Fruit fly (Drosophila melanogaster) whole organism, embryonic: ENCODE measurements around the gene bab2.

Experiments used
- Adf1 ChIP-seq: fragments of 200-800 bp; sonication (Bioruptor generic); IDR thresholded peaks from 2 replicates; pipeline ENCODE4 v1.3.6; 2022; ENCODE audit warnings: missing biosample characterization, missing genetic modification characterization
- CG10274 ChIP-seq: fragments of 200-800 bp; sonication (Bioruptor generic); optimal IDR thresholded peaks from 3 replicates; lab custom pipeline; 2017; ENCODE audit warnings: missing biosample characterization, mild to moderate bottlenecking, missing genetic modification characterization
- CG11456 ChIP-seq: fragments of 200-800 bp; sonication (Bioruptor generic); IDR thresholded peaks from 3 replicates; pipeline ENCODE4 v1.3.6; 2022; ENCODE audit warnings: missing biosample characterization, missing genetic modification characterization
- CG12071 ChIP-seq: fragments of 200-800 bp; sonication (Bioruptor generic); optimal IDR thresholded peaks from 3 replicates; lab custom pipeline; 2018; ENCODE audit warnings: missing biosample characterization, mild to moderate bottlenecking, missing genetic modification characterization
- CG15696 ChIP-seq: fragments of 200-800 bp; sonication (Bioruptor generic); optimal IDR thresholded peaks from 2 replicates; lab custom pipeline; 2019; ENCODE audit warnings: missing biosample characterization, mild to moderate bottlenecking, missing genetic modification characterization, moderate library complexity
- CG1602 ChIP-seq: fragments of 200-800 bp; sonication (Bioruptor generic); optimal IDR thresholded peaks from 3 replicates; lab custom pipeline; 2016; ENCODE audit warnings: missing biosample characterization, missing genetic modification characterization
- CG18476 ChIP-seq: fragments of 200-800 bp; sonication (Bioruptor generic); optimal IDR thresholded peaks from 2 replicates; lab custom pipeline; 2016; ENCODE audit warnings: missing biosample characterization, mild to moderate bottlenecking, missing genetic modification characterization
- CG31365 ChIP-seq: fragments of 200-800 bp; sonication (Bioruptor generic); optimal IDR thresholded peaks from 2 replicates; lab custom pipeline; 2018; ENCODE audit warnings: missing biosample characterization, mild to moderate bottlenecking, missing genetic modification characterization
- CG34422 ChIP-seq: fragments of 200-800 bp; sonication (Bioruptor generic); IDR thresholded peaks from 3 replicates; pipeline ENCODE4 v1.3.6; 2022; ENCODE audit warnings: missing biosample characterization, missing genetic modification characterization
- CG4282 ChIP-seq: fragments of 200-800 bp; sonication (Bioruptor generic); optimal IDR thresholded peaks from 2 replicates; lab custom pipeline; 2016; ENCODE audit warnings: missing biosample characterization, missing genetic modification characterization
- CG5245 ChIP-seq: fragments of 200-800 bp; sonication (Bioruptor generic); optimal IDR thresholded peaks from 3 replicates; lab custom pipeline; 2016; ENCODE audit warnings: missing biosample characterization, missing genetic modification characterization
- CG6683 ChIP-seq: fragments of 200-800 bp; sonication (Bioruptor generic); optimal IDR thresholded peaks from 2 replicates; lab custom pipeline; 2017; ENCODE audit warnings: missing biosample characterization, mild to moderate bottlenecking, missing genetic modification characterization, missing genetic modification reagents
- CG7357 ChIP-seq: fragments of 200-800 bp; sonication (Bioruptor generic); IDR thresholded peaks from 3 replicates; pipeline ENCODE4 v1.3.6; 2022; ENCODE audit warnings: missing biosample characterization, missing genetic modification characterization
- CG8478 ChIP-seq: fragments of >200 bp; optimal IDR thresholded peaks from 2 replicates; lab custom pipeline; 2018
- CG8765 ChIP-seq: fragments of 200-800 bp; sonication (Bioruptor generic); IDR thresholded peaks from 2 replicates; pipeline ENCODE4 v1.3.6; 2022; ENCODE audit warnings: missing biosample characterization, missing genetic modification characterization
- CG8944 ChIP-seq: fragments of 200-800 bp; sonication (Bioruptor generic); optimal IDR thresholded peaks from 3 replicates; lab custom pipeline; 2016; ENCODE audit warnings: missing biosample characterization, missing genetic modification characterization
- CG9215 ChIP-seq: fragments of 200-800 bp; sonication (Bioruptor generic); IDR thresholded peaks from 2 replicates; pipeline ENCODE4 v1.3.6; 2022; ENCODE audit warnings: missing biosample characterization, missing genetic modification characterization
- CG9876 ChIP-seq: fragments of 200-800 bp; sonication (Bioruptor generic); optimal IDR thresholded peaks from 2 replicates; lab custom pipeline; 2016; ENCODE audit warnings: missing biosample characterization, missing genetic modification characterization
- Chrac-16 ChIP-seq: fragments of 200-800 bp; sonication (Bioruptor generic); optimal IDR thresholded peaks from 3 replicates; lab custom pipeline; 2016; ENCODE audit warnings: missing biosample characterization, missing genetic modification characterization
- CkIIα-i1 ChIP-seq: fragments of 200-800 bp; sonication (Bioruptor generic); IDR thresholded peaks from 2 replicates; pipeline ENCODE4 v1.3.6; 2022; ENCODE audit warnings: missing biosample characterization, missing genetic modification characterization
- Dek ChIP-seq: fragments of 200-800 bp; sonication (Bioruptor generic); optimal IDR thresholded peaks from 3 replicates; lab custom pipeline; 2019; ENCODE audit warnings: missing biosample characterization, mild to moderate bottlenecking, missing genetic modification characterization, moderate library complexity
- Dip3 ChIP-seq: fragments of 200-800 bp; sonication (Bioruptor generic); optimal IDR thresholded peaks from 3 replicates; lab custom pipeline; 2016; ENCODE audit warnings: missing biosample characterization, missing genetic modification characterization
- Dp ChIP-seq: fragments of 200-800 bp; sonication (Bioruptor generic); optimal IDR thresholded peaks from 2 replicates; lab custom pipeline; 2018; ENCODE audit warnings: missing biosample characterization, mild to moderate bottlenecking, missing genetic modification characterization, moderate library complexity
- Fer1 ChIP-seq: fragments of 200-800 bp; sonication (Bioruptor generic); optimal IDR thresholded peaks from 2 replicates; lab custom pipeline; 2017; ENCODE audit warnings: missing biosample characterization, mild to moderate bottlenecking, missing genetic modification characterization
- Fer2 ChIP-seq: fragments of 200-800 bp; sonication (Bioruptor generic); optimal IDR thresholded peaks from 2 replicates; lab custom pipeline; 2018; ENCODE audit warnings: missing biosample characterization, mild to moderate bottlenecking, missing genetic modification characterization, moderate library complexity
- GATAe ChIP-seq: fragments of 200-800 bp; sonication (Bioruptor generic); conservative IDR thresholded peaks from 2 replicates; pipeline ENCODE4 v1.3.6; 2022; ENCODE audit warnings: missing biosample characterization, missing genetic modification characterization
- H2.0 ChIP-seq: fragments of 200-800 bp; sonication (Bioruptor generic); IDR thresholded peaks from 2 replicates; pipeline ENCODE4 v1.3.6; 2022; ENCODE audit warnings: missing biosample characterization, missing genetic modification characterization
- HLHmδ ChIP-seq: fragments of 200-800 bp; sonication (Bioruptor generic); optimal IDR thresholded peaks from 2 replicates; lab custom pipeline; 2018; ENCODE audit warnings: missing biosample characterization, mild to moderate bottlenecking, missing genetic modification characterization, moderate library complexity
- Hmr ChIP-seq: fragments of 200-800 bp; sonication (Bioruptor generic); optimal IDR thresholded peaks from 3 replicates; lab custom pipeline; 2017; ENCODE audit warnings: mild to moderate bottlenecking, missing biosample characterization, missing genetic modification reagents, missing genetic modification characterization
- Lpt ChIP-seq: fragments of >200 bp; optimal IDR thresholded peaks from 2 replicates; lab custom pipeline; 2018; ENCODE audit warnings: missing biosample characterization, missing genetic modification characterization
- Med ChIP-seq: fragments of 200-800 bp; sonication (Bioruptor generic); peaks from one replicate; lab custom pipeline; 2016; ENCODE audit warnings: missing biosample characterization, missing genetic modification characterization, mild to moderate bottlenecking, inconsistent platforms, moderate library complexity
- NC2β ChIP-seq: fragments of 200-800 bp; sonication (Bioruptor generic); optimal IDR thresholded peaks from 2 replicates; lab custom pipeline; 2016; ENCODE audit warnings: missing biosample characterization, missing genetic modification characterization
- Oaz ChIP-seq: fragments of 200-800 bp; sonication (Bioruptor generic); IDR thresholded peaks from 2 replicates; pipeline ENCODE4 v1.3.6; 2022; ENCODE audit warnings: missing biosample characterization, missing genetic modification characterization
- Optix ChIP-seq: fragments of 200-800 bp; sonication (Bioruptor generic); IDR thresholded peaks from 3 replicates; pipeline ENCODE4 v1.3.6; 2022; ENCODE audit warnings: missing biosample characterization, missing genetic modification characterization
- Ssrp ChIP-seq: fragments of 200-800 bp; sonication (Bioruptor generic); optimal IDR thresholded peaks from 2 replicates; lab custom pipeline; 2018; ENCODE audit warnings: missing biosample characterization, mild to moderate bottlenecking, missing genetic modification characterization, moderate library complexity
- ac ChIP-seq: fragments of 200-800 bp; sonication (Bioruptor generic); optimal IDR thresholded peaks from 3 replicates; lab custom pipeline; 2017; ENCODE audit warnings: missing biosample characterization, mild to moderate bottlenecking, missing genetic modification characterization
- bbx ChIP-seq: fragments of 200-800 bp; sonication (Bioruptor generic); IDR thresholded peaks from 2 replicates; pipeline ENCODE4 v1.3.6; 2022; ENCODE audit warnings: missing biosample characterization, missing genetic modification characterization; ENCODE audit not compliant: partially characterized antibody
- br ChIP-seq: fragments of >200 bp; optimal IDR thresholded peaks from 2 replicates; lab custom pipeline; 2017
- bsh ChIP-seq, 2 experiments: fragments of 200-800 bp; sonication (Bioruptor generic); optimal IDR thresholded peaks; 2 replicates each; lab custom pipeline; 2017 to 2018; ENCODE audit warnings: mild to moderate bottlenecking in 2 of 2, missing biosample characterization in 2 of 2, missing genetic modification characterization in 2 of 2, moderate library complexity in 1 of 2
- ci ChIP-seq: fragments of 200-800 bp; sonication (Bioruptor generic); IDR thresholded peaks from 3 replicates; pipeline ENCODE4 v1.3.6; 2022; ENCODE audit warnings: missing biosample characterization, missing genetic modification characterization
- dpn ChIP-seq, 2 experiments: fragments of 200-800 bp; sonication (Bioruptor generic); optimal IDR thresholded peaks; 3 replicates each; lab custom pipeline; 2016; ENCODE audit warnings: missing biosample characterization in 2 of 2, missing genetic modification characterization in 2 of 2
- fd3F ChIP-seq: fragments of 200-800 bp; sonication (Bioruptor generic); optimal IDR thresholded peaks from 2 replicates; lab custom pipeline; 2018; ENCODE audit warnings: missing biosample characterization, mild to moderate bottlenecking, missing genetic modification characterization, moderate library complexity
- ftz-f1 ChIP-seq: fragments of 200-800 bp; sonication (Bioruptor generic); optimal IDR thresholded peaks from 2 replicates; lab custom pipeline; 2016; ENCODE audit warnings: missing biosample characterization, missing genetic modification characterization
- hbn ChIP-seq: fragments of 200-800 bp; sonication (Bioruptor generic); IDR thresholded peaks from 2 replicates; pipeline ENCODE4 v1.3.6; 2022; ENCODE audit warnings: missing biosample characterization, missing genetic modification characterization; ENCODE audit not compliant: partially characterized antibody
- jigr1 ChIP-seq: fragments of 200-800 bp; sonication (Bioruptor generic); IDR thresholded peaks from 3 replicates; pipeline ENCODE4 v1.3.6; 2022; ENCODE audit warnings: missing biosample characterization, missing genetic modification characterization
- jing ChIP-seq: fragments of 200-800 bp; sonication (Bioruptor generic); optimal IDR thresholded peaks from 2 replicates; lab custom pipeline; 2018; ENCODE audit warnings: missing biosample characterization, mild to moderate bottlenecking, missing genetic modification characterization
- lov ChIP-seq, 2 experiments: fragments of 200-800 bp in 1 of 2; fragments of >200 bp in 1 of 2; sonication (Bioruptor generic) in 1 of 2; IDR thresholded peaks in 1 of 2; optimal IDR thresholded peaks in 1 of 2; 2 replicates in 1 of 2; 3 replicates in 1 of 2; pipeline versions ENCODE4 v1.3.6 to Lab custom; 2017 to 2022; ENCODE audit warnings: missing biosample characterization in 1 of 2, missing genetic modification characterization in 1 of 2
- nerfin-2 ChIP-seq: fragments of 200-800 bp; sonication (Bioruptor generic); IDR thresholded peaks from 2 replicates; pipeline ENCODE4 v1.3.6; 2022; ENCODE audit warnings: missing biosample characterization, missing genetic modification characterization; ENCODE audit not compliant: partially characterized antibody
- pros ChIP-seq: fragments of 200-800 bp; sonication (Bioruptor generic); optimal IDR thresholded peaks from 3 replicates; lab custom pipeline; 2019; ENCODE audit warnings: missing biosample characterization, mild to moderate bottlenecking, missing genetic modification characterization, moderate library complexity
- sqz ChIP-seq: fragments of 200-800 bp; sonication (Bioruptor generic); optimal IDR thresholded peaks from 3 replicates; lab custom pipeline; 2018; ENCODE audit warnings: missing biosample characterization, mild to moderate bottlenecking, missing genetic modification characterization
- trh ChIP-seq: fragments of 200-800 bp; sonication (Bioruptor generic); optimal IDR thresholded peaks from 2 replicates; lab custom pipeline; 2016; ENCODE audit warnings: missing biosample characterization, missing genetic modification characterization
- vvl ChIP-seq: fragments of 200-800 bp; sonication (Bioruptor generic); IDR thresholded peaks from 2 replicates; pipeline ENCODE4 v1.3.6; 2022; ENCODE audit warnings: missing biosample characterization, missing genetic modification characterization

Gene bab2

dm6 chr3L:1208206-1208605 is 31.1 kb upstream of the bab2 start (continued):
- no peak for TF ChIP-seq trh (GFP tag; lab: Kevin White, UChicago)
- TF ChIP-seq H2.0 (GFP tag; lab: Robert Waterston, UW), result no peak
- no peak for TF ChIP-seq dpn (GFP tag; optimal IDR thresholded peaks at IDR 0.05; lab: Kevin White, UChicago)
- no peak for TF ChIP-seq bsh (GFP tag; optimal IDR thresholded peaks at IDR 0.05; lab: Kevin White, UChicago)
- no peak for TF ChIP-seq Hmr (GFP tag; lab: Kevin White, UChicago)
- no peak for TF ChIP-seq fd3F (GFP tag; lab: Kevin White, UChicago)
- peak; percentile 8 for TF ChIP-seq HLHmδ
- peak; percentile 52; the same call in 1 of the 3 replicates for TF ChIP-seq ci (GFP tag; lab: Robert Waterston, UW)
- TF ChIP-seq CG18476, result no peak
- no peak for TF ChIP-seq CG7357 (GFP tag; lab: Robert Waterston, UW)
- TF ChIP-seq CG12071 (GFP tag; lab: Kevin White, UChicago), result no peak
- 0 out of 2 replicates have a peak, but pooled peaks have one; percentile 25 for TF ChIP-seq bbx (GFP tag; lab: Robert Waterston, UW)
- TF ChIP-seq Med (GFP tag; lab: Kevin White, UChicago), result peak; percentile 51
- TF ChIP-seq Oaz (GFP tag; lab: Robert Waterston, UW), result no peak
- TF ChIP-seq sqz (GFP tag; lab: Kevin White, UChicago), result no peak
- no peak for TF ChIP-seq CG4282 (GFP tag; lab: Kevin White, UChicago)
- no peak for TF ChIP-seq Fer2 (tag; lab: Kevin White, UChicago)
- TF ChIP-seq Dp (GFP tag; lab: Kevin White, UChicago), result no peak
- TF ChIP-seq Adf1 (GFP tag; lab: Robert Waterston, UW), result no peak
- peak; percentile 13 for TF ChIP-seq CG8478 (lab: Kevin White, UChicago)
- no peak for TF ChIP-seq nerfin-2 (GFP tag; lab: Robert Waterston, UW)
- no peak for TF ChIP-seq Lpt (GFP tag; lab: Kevin White, UChicago)
- TF ChIP-seq CG31365 (tag; lab: Kevin White, UChicago), result no peak
- TF ChIP-seq GATAe (GFP tag; lab: Robert Waterston, UW), result no peak
- no peak for TF ChIP-seq CG8765 (GFP tag; lab: Robert Waterston, UW)
- no peak for TF ChIP-seq hbn
- peak; percentile 41; the same call in 1 of the 2 replicates for TF ChIP-seq vvl (GFP tag; lab: Robert Waterston, UW)
- no peak for TF ChIP-seq Fer1 (GFP tag; lab: Kevin White, UChicago)
- TF ChIP-seq CG15696 (tag; lab: Kevin White, UChicago), result no peak
- no peak for TF ChIP-seq CG9876 (GFP tag; lab: Kevin White, UChicago)
- no peak for TF ChIP-seq jing (GFP tag; lab: Kevin White, UChicago)
- no peak for TF ChIP-seq CG5245 (GFP tag; lab: Kevin White, UChicago)
- TF ChIP-seq ac (GFP tag; lab: Kevin White, UChicago), result no peak
- TF ChIP-seq CkIIα-i1 (GFP tag; lab: Robert Waterston, UW), result no peak
- no peak for TF ChIP-seq Chrac-16 (GFP tag; lab: Kevin White, UChicago)
- no peak for TF ChIP-seq Ssrp (tag; lab: Kevin White, UChicago)
- TF ChIP-seq Dip3, result no peak
- no peak for TF ChIP-seq Optix
- no peak for TF ChIP-seq NC2β (GFP tag; lab: Kevin White, UChicago)
- TF ChIP-seq pros (GFP tag; lab: Kevin White, UChicago), result peak; percentile 28
- no peak for TF ChIP-seq br (lab: Kevin White, UChicago)
- TF ChIP-seq Dek (tag; lab: Kevin White, UChicago), result no peak
- no peak for TF ChIP-seq CG10274 (GFP tag; lab: Kevin White, UChicago)
- no peak for TF ChIP-seq ftz-f1 (GFP tag; lab: Kevin White, UChicago)
- TF ChIP-seq CG6683 (GFP tag; lab: Kevin White, UChicago), result no peak
- TF ChIP-seq CG34422, result 0 out of 3 replicates have a peak, but pooled peaks have one; percentile 45
- TF ChIP-seq jigr1 (GFP tag; lab: Robert Waterston, UW), result no peak
- no peak for TF ChIP-seq CG8944 (GFP tag; lab: Kevin White, UChicago)
- no peak for TF ChIP-seq CG11456 (GFP tag; lab: Robert Waterston, UW)
- TF ChIP-seq CG1602 (GFP tag; lab: Kevin White, UChicago), result no peak
- TF ChIP-seq CG9215 (GFP tag; lab: Robert Waterston, UW), result no peak
- TF ChIP-seq lov (optimal IDR thresholded peaks at IDR 0.05; lab: Kevin White, UChicago), result no peak
- TF ChIP-seq lov (GFP tag; IDR thresholded peaks at IDR 0.05; lab: Robert Waterston, UW), result no peak
